Worm (Caenorhabditis elegans): ENCODE measurements around the gene fbxb-92.

The fbxb-92 gene

ce11 chrII:3739647-3740046 is 7.7 kb downstream of the fbxb-92 start, which contains the start of gene F12E12.2:
TSS of gene F12E12.2 (plus strand) at chrII:3739947.
- TF ChIP-seq dpl-1 (GFP tag; optimal IDR thresholded peaks at IDR 0.05) (no peak), cebp-1 (GFP tag; IDR thresholded peaks at IDR 0.05) (no peak), cebp-1 (tag; optimal IDR thresholded peaks at IDR 0.05) (no peak), egl-44 (GFP tag; IDR thresholded peaks at IDR 0.05) (no peak)

ce11 chrII:3736893-3737375 is 10.4 kb downstream of the fbxb-92 start, which contains the start of gene F12E12.6:
TSS of gene F12E12.6 (minus strand) at chrII:3736943.
- TF ChIP-seq mel-28 (tag; optimal IDR thresholded peaks at IDR 0.05; ENCODE audit: borderline replicate concordance) (no peak), efl-1 (GFP tag; optimal IDR thresholded peaks at IDR 0.05) (peak; percentile 57), zim-3 (tag; optimal IDR thresholded peaks at IDR 0.05) (no peak), madf-8 (GFP tag; conservative IDR thresholded peaks at IDR 0.05) (peak; percentile 27; the same call in 1 of the 2 replicates), attf-3 (GFP tag; conservative IDR thresholded peaks at IDR 0.05) (no peak), sdz-38 (tag; optimal IDR thresholded peaks at IDR 0.05) (no peak), hmg-1.2 (GFP tag; IDR thresholded peaks at IDR 0.05) (peak; percentile 33; the same call in 1 of the 2 replicates), ceh-100 (GFP tag; IDR thresholded peaks at IDR 0.05) (no peak), let-526 (GFP tag; IDR thresholded peaks at IDR 0.05) (no peak), C17E4.6 (GFP tag; IDR thresholded peaks at IDR 0.05) (no peak), aptf-2 (GFP tag; conservative IDR thresholded peaks at IDR 0.05) (no peak), F22D6.2 (tag; optimal IDR thresholded peaks at IDR 0.05) (no peak), F37B4.10 (GFP tag; IDR thresholded peaks at IDR 0.05) (no peak), repo-1 (tag; optimal IDR thresholded peaks at IDR 0.05) (no peak), lir-1 (GFP tag; conservative IDR thresholded peaks at IDR 0.05) (no peak), bed-2 (GFP tag; IDR thresholded peaks at IDR 0.05) (no peak), dpl-1 (GFP tag; optimal IDR thresholded peaks at IDR 0.05) (peak; percentile 7), madf-6 (GFP tag; IDR thresholded peaks at IDR 0.05) (peak; percentile 58)

ce11 chrII:3731723-3732122 is 15.6 kb downstream of the fbxb-92 start, which contains the start of the genes sdz-12 and bath-31:
TSS of gene sdz-12 (minus strand) at chrII:3731823.
TSS of gene bath-31 (plus strand) at chrII:3731973.
- TF ChIP-seq ama-1 (optimal IDR thresholded peaks at IDR 0.05) (no peak), ama-1 (GFP tag; optimal IDR thresholded peaks at IDR 0.05) (no peak), akir-1 (GFP tag; optimal IDR thresholded peaks at IDR 0.05) (no peak), rpc-1 (optimal IDR thresholded peaks at IDR 0.05) (no peak), rpc-1 (tag; optimal IDR thresholded peaks at IDR 0.05) (no peak), attf-6 (GFP tag; IDR thresholded peaks at IDR 0.05) (no peak), mxl-1 (tag; optimal IDR thresholded peaks at IDR 0.05) (no peak), hmg-20 (GFP tag; IDR thresholded peaks at IDR 0.05) (no peak), ceh-40 (GFP tag; IDR thresholded peaks at IDR 0.05) (no peak), C17E4.6 (GFP tag; IDR thresholded peaks at IDR 0.05) (no peak), atf-7 (tag; optimal IDR thresholded peaks at IDR 0.05) (no peak), lsy-27 (tag; optimal IDR thresholded peaks at IDR 0.05; ENCODE audit: borderline replicate concordance, insufficient read depth) (no peak), Y67H2A.10 (GFP tag; conservative IDR thresholded peaks at IDR 0.05) (no peak), somi-1 (GFP tag; optimal IDR thresholded peaks at IDR 0.05) (no peak), ztf-26 (tag; optimal IDR thresholded peaks at IDR 0.05) (no peak), lin-35 (GFP tag; optimal IDR thresholded peaks at IDR 0.05) (no peak), ets-4 (GFP tag; optimal IDR thresholded peaks at IDR 0.05) (no peak), fkh-3 (tag; optimal IDR thresholded peaks at IDR 0.05) (no peak), hmg-1.2 (GFP tag; IDR thresholded peaks at IDR 0.05) (no peak), unc-62 (GFP tag; optimal IDR thresholded peaks at IDR 0.05) (no peak), C06A6.2 (GFP tag; conservative IDR thresholded peaks at IDR 0.05) (no peak), madf-6 (GFP tag; IDR thresholded peaks at IDR 0.05) (no peak)
